Worm (Caenorhabditis elegans): ENCODE data around the gene unc-41.

Gene unc-41

DNA sequence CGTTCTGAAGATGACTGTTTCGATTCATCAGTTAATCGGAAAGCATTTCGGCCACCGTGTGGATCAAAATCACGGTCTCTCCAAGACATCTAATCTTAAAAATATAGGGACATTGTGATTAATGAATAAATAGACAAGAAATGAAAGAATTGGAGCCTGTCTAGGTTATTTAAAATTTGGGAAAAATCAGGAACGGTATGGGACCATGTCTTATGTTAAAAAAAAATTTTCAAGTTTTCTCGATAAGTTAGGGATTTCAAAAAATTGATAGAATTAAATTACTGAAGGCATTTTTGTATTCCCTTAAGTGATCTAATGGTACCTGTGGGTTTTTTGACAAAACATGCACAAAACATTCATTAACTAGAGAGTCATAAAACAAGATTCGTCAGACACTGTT, at the start of gene unc-41:
unc-41 (minus strand) TSS at position 101 of the 400 bp plus-strand sequence.
- TF ChIP-seq elt-1 (tag; optimal IDR thresholded peaks at IDR 0.05) = no peak

ce11 chrV:10023062-10023536, 47.1 kb upstream of the unc-41 start:
- no peak for TF ChIP-seq aly-2 (tag; optimal IDR thresholded peaks at IDR 0.05)

- no peak for TF ChIP-seq daf-12 (tag; optimal IDR thresholded peaks at IDR 0.05)
- no peak for TF ChIP-seq ceh-16 (tag; optimal IDR thresholded peaks at IDR 0.05)
- no peak for TF ChIP-seq nhr-25 (tag; optimal IDR thresholded peaks at IDR 0.05)
- TF ChIP-seq eor-1 (tag; optimal IDR thresholded peaks at IDR 0.05) = no peak
- no peak for TF ChIP-seq pqm-1 (tag; optimal IDR thresholded peaks at IDR 0.05)
- TF ChIP-seq ztf-11 (tag; optimal IDR thresholded peaks at IDR 0.05) = no peak
- TF ChIP-seq nhr-237 (tag; optimal IDR thresholded peaks at IDR 0.05) = no peak
- TF ChIP-seq sea-2 (GFP tag; optimal IDR thresholded peaks at IDR 0.05) = no peak
- TF ChIP-seq fkh-2 (tag; optimal IDR thresholded peaks at IDR 0.05) = no peak
- TF ChIP-seq unc-62 (GFP tag; optimal IDR thresholded peaks at IDR 0.05) = no peak
- no peak for TF ChIP-seq ama-1 (optimal IDR thresholded peaks at IDR 0.05)
- no peak for TF ChIP-seq zag-1 (tag; optimal IDR thresholded peaks at IDR 0.05)
- no peak for TF ChIP-seq snpc-4 (tag; optimal IDR thresholded peaks at IDR 0.05)
- peak; percentile 26 for TF ChIP-seq nfya-1 (tag; optimal IDR thresholded peaks at IDR 0.05; ENCODE audit: insufficient read depth)
- no peak for TF ChIP-seq aly-2 (tag; optimal IDR thresholded peaks at IDR 0.05)
- no peak for TF ChIP-seq egl-5 (tag; optimal IDR thresholded peaks at IDR 0.05)
- TF ChIP-seq ceh-28 (tag; optimal IDR thresholded peaks at IDR 0.05) = no peak
- TF ChIP-seq elt-3 (tag; optimal IDR thresholded peaks at IDR 0.05) = no peak
- no peak for TF ChIP-seq ZK546.5 (tag; optimal IDR thresholded peaks at IDR 0.05)
- TF ChIP-seq hmg-11 (tag; optimal IDR thresholded peaks at IDR 0.05) = no peak
- TF ChIP-seq lin-39 (tag; optimal IDR thresholded peaks at IDR 0.05) = peak; percentile 36
- TF ChIP-seq mdl-1 (tag; optimal IDR thresholded peaks at IDR 0.05) = peak; percentile 46
- TF ChIP-seq mml-1 (tag; optimal IDR thresholded peaks at IDR 0.05) = no peak
- TF ChIP-seq pha-4 (tag; optimal IDR thresholded peaks at IDR 0.05) = peak; percentile 94
- TF ChIP-seq egl-27 (tag; optimal IDR thresholded peaks at IDR 0.05) = no peak
- no peak for TF ChIP-seq fos-1 (tag; optimal IDR thresholded peaks at IDR 0.05)
- no peak for TF ChIP-seq elt-2 (tag; optimal IDR thresholded peaks at IDR 0.05)
- no peak for TF ChIP-seq ztf-4 (tag; optimal IDR thresholded peaks at IDR 0.05)
- no peak for TF ChIP-seq nhr-12 (tag; optimal IDR thresholded peaks at IDR 0.05)
- no peak for TF ChIP-seq elt-1 (tag; optimal IDR thresholded peaks at IDR 0.05)
Measured at ce11 chrV:10019934-10020333, 43.9 kb upstream of the unc-41 start.

DNA sequence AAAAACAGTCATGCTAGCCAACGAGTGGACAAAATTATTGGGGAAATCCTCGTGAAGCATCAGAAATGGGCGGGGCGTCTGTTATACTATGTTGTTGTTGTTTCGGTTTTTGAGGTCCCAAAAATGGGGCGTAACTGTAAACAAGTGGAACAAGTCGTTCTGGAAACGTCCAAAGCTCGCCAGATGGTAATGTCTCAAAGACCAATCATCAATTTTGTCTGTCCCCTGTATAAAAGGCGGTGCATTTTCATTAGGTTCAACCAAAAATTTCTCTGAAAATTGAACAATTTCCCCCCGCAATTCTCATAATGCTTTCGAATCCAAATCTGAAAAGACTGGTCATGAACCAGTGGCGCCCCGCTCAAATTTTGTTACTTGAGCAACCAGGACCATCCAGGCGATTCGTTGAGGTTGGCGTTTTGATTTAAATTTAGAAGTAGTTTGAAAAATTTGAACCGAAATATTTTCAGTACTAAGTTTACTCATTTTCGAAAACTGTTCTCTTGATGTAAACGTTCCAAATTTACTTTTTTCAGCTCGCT, 43.1 kb upstream of the unc-41 start:
- TF ChIP-seq ceh-82 (tag; optimal IDR thresholded peaks at IDR 0.05) (no peak), skn-1 (tag; optimal IDR thresholded peaks at IDR 0.05) (no peak), aly-2 (tag; optimal IDR thresholded peaks at IDR 0.05) (no peak), ceh-9 (tag; optimal IDR thresholded peaks at IDR 0.05) (no peak), lin-39 (tag; optimal IDR thresholded peaks at IDR 0.05) (no peak), jun-1 (tag; optimal IDR thresholded peaks at IDR 0.05) (no peak), unc-62 (GFP tag; optimal IDR thresholded peaks at IDR 0.05) (no peak), nhr-76 (tag; optimal IDR thresholded peaks at IDR 0.05) (no peak), ztf-11 (tag; optimal IDR thresholded peaks at IDR 0.05) (no peak), egl-27 (tag; optimal IDR thresholded peaks at IDR 0.05) (no peak), ceh-28 (tag; optimal IDR thresholded peaks at IDR 0.05) (no peak)

ce11 chrV:10018291-10018690, 42.3 kb upstream of the unc-41 start:
- TF ChIP-seq hmg-11 (tag; optimal IDR thresholded peaks at IDR 0.05) = no peak
- TF ChIP-seq zag-1 (tag; optimal IDR thresholded peaks at IDR 0.05) = no peak
- no peak for TF ChIP-seq nhr-43 (tag; optimal IDR thresholded peaks at IDR 0.05; ENCODE audit: poor library complexity, severe bottlenecking)
- TF ChIP-seq pha-4 (tag; optimal IDR thresholded peaks at IDR 0.05) = no peak
- TF ChIP-seq nfya-1 (tag; optimal IDR thresholded peaks at IDR 0.05; ENCODE audit: insufficient read depth) = no peak
- TF ChIP-seq ceh-82 (tag; optimal IDR thresholded peaks at IDR 0.05) = no peak
- TF ChIP-seq nhr-237 (tag; optimal IDR thresholded peaks at IDR 0.05) = no peak
- TF ChIP-seq nhr-28 (tag; optimal IDR thresholded peaks at IDR 0.05) = no peak
- TF ChIP-seq skn-1 (tag; optimal IDR thresholded peaks at IDR 0.05) = no peak
- TF ChIP-seq lin-15B (tag; optimal IDR thresholded peaks at IDR 0.05) = no peak
- TF ChIP-seq lsy-12 (tag; optimal IDR thresholded peaks at IDR 0.05) = no peak
- no peak for TF ChIP-seq nhr-76 (tag; optimal IDR thresholded peaks at IDR 0.05)
